Worm (Caenorhabditis elegans): ENCODE data around the gene C25E10.17.

DNA sequence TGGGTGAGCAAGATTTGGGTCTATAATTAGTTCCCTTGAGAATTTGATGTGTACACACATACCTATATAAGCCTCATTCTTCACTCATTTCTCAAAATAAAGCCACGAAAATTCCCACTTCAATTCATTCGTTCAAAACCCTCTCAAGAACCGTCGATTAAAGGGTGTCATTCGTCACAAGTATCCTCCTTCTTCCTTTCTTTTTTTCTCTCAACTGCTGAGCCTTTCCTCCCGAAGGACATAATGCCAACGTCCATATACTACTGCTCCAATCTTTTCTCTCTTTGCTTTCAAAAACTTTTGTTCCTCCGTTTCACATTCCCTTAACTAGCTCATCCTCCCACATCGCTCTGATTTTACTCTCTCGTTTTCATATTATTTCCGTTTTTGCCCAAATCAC is 44.8 kb upstream of the C25E10.17 start, which contains the start of gene T27E4.1:
- no peak for TF ChIP-seq R02D3.7 (tag; optimal IDR thresholded peaks at IDR 0.05)
- no peak for TF ChIP-seq alr-1 (tag; optimal IDR thresholded peaks at IDR 0.05)
- no peak for TF ChIP-seq unc-62 (GFP tag; optimal IDR thresholded peaks at IDR 0.05)
- no peak for TF ChIP-seq nhr-23 (tag; optimal IDR thresholded peaks at IDR 0.05)
- no peak for TF ChIP-seq ceh-16 (tag; optimal IDR thresholded peaks at IDR 0.05)
- no peak for TF ChIP-seq lin-39 (tag; optimal IDR thresholded peaks at IDR 0.05)
- no peak for TF ChIP-seq ztf-1 (GFP tag; conservative IDR thresholded peaks at IDR 0.05)
- no peak for TF ChIP-seq ztf-11 (tag; optimal IDR thresholded peaks at IDR 0.05)
- peak in 1 of 2 experiments; percentile 4 for TF ChIP-seq lsy-2 (tag; optimal IDR thresholded peaks at IDR 0.05)
- peak; percentile 53 for TF ChIP-seq zag-1 (tag; optimal IDR thresholded peaks at IDR 0.05)
- TF ChIP-seq ztf-4 (tag; optimal IDR thresholded peaks at IDR 0.05): no peak

Data from whole organism, L2 larva.